Fruit fly (Drosophila melanogaster): ENCODE data around the gene CG3198.

DNA sequence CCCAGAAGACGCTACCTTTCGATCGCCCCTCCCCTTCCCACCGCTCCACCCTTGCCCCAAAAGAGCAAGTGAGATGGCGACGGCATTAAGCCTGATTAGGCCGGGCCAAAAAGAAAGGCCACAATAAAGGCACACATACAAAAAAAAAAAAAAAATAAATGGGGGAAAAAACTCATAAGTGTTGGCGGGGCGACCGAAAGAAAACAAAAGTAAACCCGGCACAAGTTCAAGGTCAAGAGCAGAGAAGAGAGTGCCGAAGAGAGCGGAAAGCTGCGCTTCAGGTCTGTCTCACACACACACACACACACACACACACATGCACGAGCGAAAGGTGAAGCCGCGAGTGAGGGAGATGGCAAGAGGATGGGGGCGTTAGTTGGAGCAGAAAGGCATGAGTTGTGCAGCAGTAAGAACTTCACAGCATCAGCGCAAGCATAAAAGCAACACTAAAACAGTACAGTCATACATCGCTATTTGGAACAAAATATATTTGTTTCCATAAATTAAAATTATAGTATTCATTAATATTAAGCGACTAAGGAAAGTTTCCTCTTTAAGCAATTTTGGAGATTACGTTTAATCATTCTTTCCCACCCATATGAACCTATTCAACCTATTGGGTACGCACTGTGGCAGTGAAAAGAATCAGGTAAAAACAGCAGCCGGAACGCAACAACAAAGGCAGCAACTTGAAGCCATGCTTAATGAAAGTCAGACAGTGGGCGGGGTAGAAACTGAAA, 49.6 kb downstream of the CG3198 start:
- TF ChIP-seq Hr39 (GFP tag; optimal IDR thresholded peaks at IDR 0.05) (peak; percentile 47), CG32006 (GFP tag; optimal IDR thresholded peaks at IDR 0.05) (peak; percentile 56), CG6163 (GFP tag; IDR thresholded peaks at IDR 0.05) (peak; percentile 78; the same call in 2 of the 3 replicates), CG8119 (GFP tag; IDR thresholded peaks at IDR 0.05) (peak; percentile 57; the same call in 2 of the 3 replicates), Met (GFP tag; optimal IDR thresholded peaks at IDR 0.05) (peak; percentile 74), CG16779 (tag; optimal IDR thresholded peaks at IDR 0.05) (no peak), Ets96B (tag; optimal IDR thresholded peaks at IDR 0.05) (peak; percentile 63)

All from whole organism, prepupa.